Worm (Caenorhabditis elegans) whole organism, midembryonic: ENCODE results near the gene cmd-1.

Experiments
- T22C8.4 ChIP-seq: fragments of 200-800 bp; sonication (Bioruptor generic); IDR thresholded peaks from 2 replicates; pipeline ENCODE4 v1.3.6; 2022; ENCODE audit warnings: missing genetic modification characterization, missing compliant biosample characterization
- cog-1 ChIP-seq: sonication (generic microtip); optimal IDR thresholded peaks from 2 replicates; lab custom pipeline; 2016; ENCODE audit warnings: missing genetic modification characterization, missing compliant biosample characterization
- flt-1 ChIP-seq: fragments of 200-800 bp; sonication (Bioruptor generic); IDR thresholded peaks from 2 replicates; pipeline ENCODE4 v1.3.6; 2022; ENCODE audit warnings: missing genetic modification characterization, missing compliant biosample characterization
- klf-2 ChIP-seq: fragments of 200-800 bp; sonication (Bioruptor generic); conservative IDR thresholded peaks from 2 replicates; pipeline ENCODE4 v1.3.6; 2022; ENCODE audit warnings: missing genetic modification reagents, missing genetic modification characterization, missing compliant biosample characterization
- med-1 ChIP-seq: sonication (generic microtip); optimal IDR thresholded peaks from 2 replicates; lab custom pipeline; 2017; ENCODE audit warnings: missing genetic modification characterization, mild to moderate bottlenecking, missing compliant biosample characterization, antibody characterized with exemption, missing genetic modification reagents; ENCODE audit not compliant: insufficient read depth
- ref-1 ChIP-seq: fragments of 200-800 bp; sonication (Bioruptor generic); conservative IDR thresholded peaks from 2 replicates; pipeline ENCODE4 v1.3.6; 2022; ENCODE audit warnings: missing genetic modification reagents, missing genetic modification characterization, missing compliant biosample characterization
- tab-1 ChIP-seq: fragments of 200-800 bp; sonication (Bioruptor generic); IDR thresholded peaks from 2 replicates; pipeline ENCODE4 v1.3.6; 2022; ENCODE audit warnings: missing genetic modification characterization, missing compliant biosample characterization
- ztf-23 ChIP-seq: fragments of 200-800 bp; sonication (Bioruptor generic); IDR thresholded peaks from 2 replicates; pipeline ENCODE4 v1.3.6; 2022; ENCODE audit warnings: missing genetic modification reagents, missing genetic modification characterization, missing compliant biosample characterization
- ztf-29 ChIP-seq: fragments of 200-800 bp; sonication (Bioruptor generic); IDR thresholded peaks from 2 replicates; pipeline ENCODE4 v1.3.6; 2022; ENCODE audit warnings: missing genetic modification reagents, missing genetic modification characterization, missing compliant biosample characterization

cmd-1 gene

DNA sequence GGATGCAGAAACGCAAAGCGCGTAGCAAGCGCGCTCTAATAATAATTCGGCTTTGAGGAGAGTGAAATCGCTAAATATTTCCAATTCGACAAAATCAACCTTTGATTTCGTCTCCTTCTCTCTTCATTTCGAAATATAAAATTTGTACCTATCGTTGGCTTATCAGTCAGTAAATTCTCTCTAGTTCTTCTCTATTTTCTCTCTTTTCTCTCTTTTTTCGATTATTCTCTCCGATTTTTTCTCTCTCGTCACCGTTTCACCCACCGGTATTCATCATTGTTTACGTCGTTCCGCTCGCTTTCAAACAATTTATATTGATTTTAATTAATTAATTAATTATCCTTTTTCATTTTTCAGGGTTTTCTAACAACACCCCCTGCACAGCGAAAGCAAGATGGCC, at the start of gene cmd-1:
TSS of gene cmd-1 (plus strand) at position 358 of the 400 bp plus-strand sequence.
- TF ChIP-seq ztf-29 (GFP tag; lab: Robert Waterston, UW), result no peak
- TF ChIP-seq ztf-23 (GFP tag; lab: Robert Waterston, UW), result no peak
- TF ChIP-seq med-1 (GFP tag; lab: Kevin White, UChicago), result no peak
- no peak for TF ChIP-seq tab-1
- TF ChIP-seq klf-2 (GFP tag; lab: Robert Waterston, UW), result no peak
- TF ChIP-seq cog-1 (tag; lab: Kevin White, UChicago), result no peak
- TF ChIP-seq ref-1, result no peak
- TF ChIP-seq flt-1 (GFP tag; lab: Robert Waterston, UW), result no peak
- TF ChIP-seq T22C8.4 (GFP tag; lab: Robert Waterston, UW), result no peak

DNA sequence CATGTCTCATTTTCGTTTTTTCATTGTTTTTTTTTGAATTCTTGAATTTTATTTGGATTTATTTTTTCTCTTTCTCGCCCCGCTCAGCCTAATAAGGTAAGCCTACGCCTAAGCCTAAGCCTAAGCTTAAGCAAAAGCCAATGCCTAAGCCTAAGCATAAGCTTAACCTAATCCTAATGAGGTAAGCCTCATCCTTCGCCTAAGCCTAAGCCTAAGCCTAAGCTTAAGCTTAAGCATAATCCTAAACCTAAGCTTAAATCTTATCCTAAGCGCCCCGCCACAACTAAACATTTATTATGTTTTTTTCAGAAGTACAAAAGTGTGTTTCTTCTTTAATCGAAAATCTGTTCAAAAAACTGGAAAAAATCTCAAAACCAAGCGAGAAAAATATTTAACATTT, 43.9 kb upstream of the cmd-1 start:
- TF ChIP-seq ztf-23 (GFP tag; lab: Robert Waterston, UW) (no peak), tab-1 (no peak), cog-1 (tag; lab: Kevin White, UChicago) (no peak), ztf-29 (GFP tag; lab: Robert Waterston, UW) (no peak), T22C8.4 (GFP tag; lab: Robert Waterston, UW) (no peak), flt-1 (GFP tag; lab: Robert Waterston, UW) (no peak), klf-2 (GFP tag; lab: Robert Waterston, UW) (no peak), med-1 (GFP tag; lab: Kevin White, UChicago) (no peak), ref-1 (no peak)

DNA sequence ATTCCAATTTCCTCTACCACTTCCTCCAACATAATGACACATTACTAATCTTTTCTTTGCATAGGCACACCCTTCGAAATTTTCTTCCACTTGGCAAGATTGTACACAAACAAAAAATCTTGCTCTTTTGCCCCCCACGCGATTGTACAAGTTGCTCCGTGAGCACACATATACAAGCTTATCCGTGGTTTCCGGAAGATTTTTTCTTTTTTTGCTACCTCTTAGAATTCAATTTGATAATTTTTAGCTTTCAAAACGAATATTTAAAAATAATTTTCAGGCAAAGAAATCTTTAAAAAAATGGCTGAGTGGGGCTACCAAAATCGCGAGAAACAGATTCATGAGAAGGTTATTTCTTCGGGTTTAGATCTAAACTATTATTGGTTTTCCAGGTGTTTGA, 43.4 kb upstream of the cmd-1 start, which contains the start of gene Y50D4B.1:
TSS of gene Y50D4B.1 (plus strand) at position 301 of the 400 bp plus-strand sequence.
- TF ChIP-seq flt-1 (GFP tag; lab: Robert Waterston, UW), result no peak
- no peak for TF ChIP-seq tab-1
- no peak for TF ChIP-seq ztf-23 (GFP tag; lab: Robert Waterston, UW)
- no peak for TF ChIP-seq klf-2 (GFP tag; lab: Robert Waterston, UW)
- no peak for TF ChIP-seq med-1 (GFP tag; lab: Kevin White, UChicago)
- TF ChIP-seq T22C8.4 (GFP tag; lab: Robert Waterston, UW), result no peak
- TF ChIP-seq cog-1 (tag; lab: Kevin White, UChicago), result no peak
- no peak for TF ChIP-seq ref-1
- no peak for TF ChIP-seq ztf-29 (GFP tag; lab: Robert Waterston, UW)

DNA sequence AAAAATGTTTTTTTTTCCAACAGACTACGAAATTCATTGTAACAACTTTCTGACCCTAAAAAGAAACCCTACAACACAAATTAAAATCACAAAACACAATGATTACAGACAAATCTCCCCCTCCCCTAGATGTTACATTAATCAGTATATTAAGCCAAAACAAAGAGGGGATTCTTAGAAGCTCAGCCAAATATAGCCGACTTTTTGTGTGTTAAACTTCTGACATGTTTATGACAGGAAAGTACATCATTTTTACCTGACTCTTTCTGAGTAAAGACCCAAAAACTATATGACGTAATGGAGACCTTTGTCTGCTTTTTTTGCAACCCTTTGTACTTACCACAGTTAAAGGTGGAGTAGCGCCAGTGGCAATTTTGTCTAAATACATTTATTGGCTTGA, 36.0 kb upstream of the cmd-1 start:
- TF ChIP-seq cog-1 (tag; lab: Kevin White, UChicago) (no peak), ref-1 (no peak), flt-1 (GFP tag; lab: Robert Waterston, UW) (no peak), ztf-29 (GFP tag; lab: Robert Waterston, UW) (no peak), T22C8.4 (GFP tag; lab: Robert Waterston, UW) (no peak), med-1 (GFP tag; lab: Kevin White, UChicago) (no peak), ztf-23 (GFP tag; lab: Robert Waterston, UW) (no peak), tab-1 (no peak)

DNA sequence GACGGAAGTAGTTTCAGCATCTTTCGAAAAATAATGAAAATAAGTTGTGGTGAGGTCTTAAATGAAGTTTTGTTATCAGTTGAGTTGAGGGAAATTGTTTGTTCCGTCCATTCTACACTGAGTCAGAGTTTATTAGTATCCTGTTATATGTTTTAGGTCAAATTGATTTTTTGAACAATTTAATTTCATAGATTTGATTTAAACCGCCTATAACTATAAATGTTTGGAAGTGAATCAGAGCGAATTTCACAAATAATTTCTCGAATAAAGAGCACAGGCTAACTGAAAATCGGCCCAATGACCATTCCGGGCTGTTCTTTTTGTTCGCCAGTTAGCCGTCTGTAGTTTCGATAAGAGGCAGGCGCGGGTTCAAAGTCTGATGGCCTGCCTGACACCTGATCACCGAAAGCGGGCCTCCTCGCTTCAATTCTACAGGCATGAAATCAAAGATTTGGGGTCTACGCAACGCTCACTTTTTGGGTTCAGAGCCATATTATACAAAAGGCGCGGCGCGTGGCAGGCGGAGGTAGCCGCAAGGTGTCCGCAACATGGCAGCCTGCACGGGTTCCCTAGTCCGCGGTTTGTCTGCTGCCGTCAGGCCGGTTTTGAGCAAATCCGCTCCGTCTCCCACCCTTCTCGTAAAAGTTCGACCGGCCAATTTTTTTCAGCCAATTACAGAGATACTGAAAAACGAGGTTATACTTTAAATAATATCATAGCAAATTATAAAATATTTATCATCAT, 24.0 kb upstream of the cmd-1 start, which contains the start of gene W07B8.4:
TSS of gene W07B8.4 (minus strand) at position 51 of the 744 bp plus-strand sequence.
- TF ChIP-seq T22C8.4 (GFP tag; lab: Robert Waterston, UW) (no peak), klf-2 (GFP tag; lab: Robert Waterston, UW) (no peak), ztf-23 (GFP tag; lab: Robert Waterston, UW) (no peak), cog-1 (tag; lab: Kevin White, UChicago) (no peak), med-1 (GFP tag; lab: Kevin White, UChicago) (no peak), flt-1 (GFP tag; lab: Robert Waterston, UW) (no peak), ref-1 (no peak), tab-1 (no peak)

DNA sequence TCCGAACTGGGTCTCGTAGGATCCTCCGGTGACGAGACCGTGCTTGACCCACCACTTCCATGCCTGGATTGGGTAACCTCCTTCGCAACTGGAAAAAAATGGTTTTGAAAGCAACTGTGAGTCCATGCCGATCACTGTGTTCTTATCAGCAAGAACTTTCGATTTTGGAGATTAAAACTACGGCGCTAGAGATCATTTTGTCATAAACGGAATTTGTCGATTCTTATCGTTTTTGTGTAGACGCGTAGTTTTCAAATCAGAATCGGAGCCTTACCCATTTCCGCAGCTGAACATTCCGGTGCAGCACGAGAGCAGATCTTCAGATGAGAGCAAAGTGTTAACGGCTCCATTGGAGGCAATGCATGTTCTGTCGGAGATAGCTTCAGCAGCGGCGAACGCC, 22.8 kb upstream of the cmd-1 start:
- no peak for TF ChIP-seq tab-1
- no peak for TF ChIP-seq flt-1 (GFP tag; lab: Robert Waterston, UW)
- no peak for TF ChIP-seq ref-1
- TF ChIP-seq klf-2 (GFP tag; lab: Robert Waterston, UW), result no peak
- TF ChIP-seq T22C8.4 (GFP tag; lab: Robert Waterston, UW), result no peak
- TF ChIP-seq med-1 (GFP tag; lab: Kevin White, UChicago), result no peak
- no peak for TF ChIP-seq ztf-23 (GFP tag; lab: Robert Waterston, UW)
- TF ChIP-seq ztf-29 (GFP tag; lab: Robert Waterston, UW), result no peak
- TF ChIP-seq cog-1 (tag; lab: Kevin White, UChicago), result no peak

DNA sequence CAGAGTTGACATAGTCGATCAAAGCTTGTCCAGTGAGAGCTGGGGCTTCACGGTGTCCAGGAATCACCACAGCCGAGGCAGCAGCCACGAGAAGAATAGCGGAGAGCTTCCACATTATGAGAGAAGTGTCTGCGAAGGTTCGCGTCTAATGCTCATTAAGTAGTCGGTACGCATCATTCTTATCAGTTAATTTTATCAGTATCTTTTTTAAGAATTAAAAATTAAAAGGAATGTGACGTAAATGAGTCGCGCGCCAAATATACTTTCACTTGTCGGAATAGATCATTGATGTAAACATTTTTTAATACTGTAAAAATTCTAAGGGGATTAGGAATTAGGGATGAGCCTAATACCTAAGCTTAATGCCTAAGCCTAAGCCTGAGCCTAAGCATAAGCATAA, 22.2 kb upstream of the cmd-1 start, which contains the start of gene cpr-5:
TSS of gene cpr-5 (minus strand) at position 197 of the 400 bp plus-strand sequence.
- TF ChIP-seq ztf-29 (GFP tag; lab: Robert Waterston, UW) (no peak), flt-1 (GFP tag; lab: Robert Waterston, UW) (no peak), klf-2 (GFP tag; lab: Robert Waterston, UW) (no peak), tab-1 (no peak), T22C8.4 (GFP tag; lab: Robert Waterston, UW) (no peak), ref-1 (no peak), ztf-23 (GFP tag; lab: Robert Waterston, UW) (no peak), med-1 (GFP tag; lab: Kevin White, UChicago) (no peak)

DNA sequence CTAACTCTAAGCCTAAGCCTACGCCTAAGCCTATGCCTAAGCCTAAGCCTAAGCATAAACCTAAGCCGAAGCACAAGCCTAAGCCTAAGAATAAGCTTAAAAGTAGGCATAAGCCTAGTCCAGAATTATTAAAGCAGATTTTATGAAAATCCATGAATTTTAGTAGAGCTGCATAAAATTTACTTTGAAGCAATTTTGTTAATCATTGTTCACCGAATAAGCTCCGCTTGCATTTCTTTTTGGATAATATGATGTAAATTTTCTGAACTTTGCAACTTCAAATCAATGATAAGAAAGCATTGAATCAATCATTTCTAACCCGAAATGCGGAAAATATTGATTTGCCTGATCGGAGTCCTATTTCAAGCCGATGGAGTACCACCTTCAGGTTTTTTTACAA, 21.8 kb upstream of the cmd-1 start, which contains the start of gene cpr-8:
TSS of gene cpr-8 (plus strand) at position 301 of the 400 bp plus-strand sequence.
- TF ChIP-seq flt-1 (GFP tag; lab: Robert Waterston, UW) (no peak), cog-1 (tag; lab: Kevin White, UChicago) (no peak), T22C8.4 (GFP tag; lab: Robert Waterston, UW) (no peak), tab-1 (no peak), klf-2 (GFP tag; lab: Robert Waterston, UW) (no peak), ztf-29 (GFP tag; lab: Robert Waterston, UW) (no peak), med-1 (GFP tag; lab: Kevin White, UChicago) (no peak), ztf-23 (GFP tag; lab: Robert Waterston, UW) (no peak), ref-1 (no peak)

DNA sequence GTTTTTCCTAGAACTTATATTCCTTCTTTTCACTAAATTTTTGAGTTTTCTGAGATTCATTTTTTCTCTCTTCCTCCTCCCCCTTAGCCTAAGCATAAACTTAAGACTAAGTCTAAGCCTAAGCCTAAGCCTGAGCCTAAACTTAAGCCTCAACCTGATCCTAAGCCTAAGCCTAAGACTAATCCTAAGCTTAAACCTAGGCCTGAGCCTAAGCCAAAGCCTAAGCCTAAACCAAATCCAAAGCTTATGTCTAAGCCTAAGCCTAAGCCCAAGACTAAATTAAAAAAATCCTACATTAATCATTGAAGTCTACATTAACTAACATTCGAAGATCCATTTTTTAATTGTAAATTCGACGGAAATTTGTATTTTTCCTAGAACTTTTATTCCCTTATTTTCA, 15.3 kb upstream of the cmd-1 start:
- TF ChIP-seq cog-1 (tag; lab: Kevin White, UChicago) (no peak), ref-1 (no peak), tab-1 (no peak), ztf-29 (GFP tag; lab: Robert Waterston, UW) (no peak), klf-2 (GFP tag; lab: Robert Waterston, UW) (no peak), med-1 (GFP tag; lab: Kevin White, UChicago) (no peak), ztf-23 (GFP tag; lab: Robert Waterston, UW) (no peak), flt-1 (GFP tag; lab: Robert Waterston, UW) (no peak), T22C8.4 (GFP tag; lab: Robert Waterston, UW) (no peak)
